Fruit fly (Drosophila melanogaster) whole organism, embryonic: Measurements from ENCODE around the gene ebi.

Experiments used
- B-H1 ChIP-seq: fragments of 200-800 bp; sonication (Bioruptor generic); IDR thresholded peaks from 3 replicates; pipeline ENCODE4 v1.3.6; 2022; ENCODE audit warnings: missing biosample characterization, missing genetic modification characterization
- CG11398 ChIP-seq: fragments of 200-800 bp; sonication (Bioruptor generic); optimal IDR thresholded peaks from 2 replicates; lab custom pipeline; 2016; ENCODE audit warnings: missing biosample characterization, missing genetic modification characterization
- CG12104 ChIP-seq: fragments of 200-800 bp; sonication (Bioruptor generic); optimal IDR thresholded peaks from 3 replicates; lab custom pipeline; 2016; ENCODE audit warnings: missing biosample characterization, missing genetic modification characterization
- CG13894 ChIP-seq: fragments of 200-800 bp; sonication (Bioruptor generic); optimal IDR thresholded peaks from 3 replicates; lab custom pipeline; 2018; ENCODE audit warnings: missing biosample characterization, mild to moderate bottlenecking, missing genetic modification characterization, moderate library complexity
- CG14710 ChIP-seq: fragments of 200-800 bp; sonication (Bioruptor generic); optimal IDR thresholded peaks from 3 replicates; lab custom pipeline; 2019; ENCODE audit warnings: missing biosample characterization, mild to moderate bottlenecking, missing genetic modification characterization, moderate library complexity
- CG16779 ChIP-seq: fragments of 200-800 bp; sonication (Bioruptor generic); IDR thresholded peaks from 2 replicates; pipeline ENCODE4 v1.3.6; 2022; ENCODE audit warnings: missing biosample characterization, missing genetic modification characterization
- CG18262 ChIP-seq: fragments of 200-800 bp; optimal IDR thresholded peaks from 3 replicates; lab custom pipeline; 2019; ENCODE audit warnings: missing biosample characterization, mild to moderate bottlenecking, missing genetic modification characterization, moderate library complexity
- CG18599 ChIP-seq: fragments of 200-800 bp; sonication (Bioruptor generic); optimal IDR thresholded peaks from 3 replicates; lab custom pipeline; 2017; ENCODE audit warnings: missing biosample characterization, missing genetic modification characterization, mild to moderate bottlenecking, moderate library complexity, missing genetic modification reagents
- CG31388 ChIP-seq: fragments of 200-800 bp; sonication (Bioruptor generic); optimal IDR thresholded peaks from 2 replicates; lab custom pipeline; 2016; ENCODE audit warnings: missing biosample characterization, missing genetic modification characterization
- CG3163 ChIP-seq: fragments of 200-800 bp; sonication (Bioruptor generic); optimal IDR thresholded peaks from 3 replicates; lab custom pipeline; 2016; ENCODE audit warnings: missing biosample characterization, missing genetic modification characterization
- CG34376 ChIP-seq: fragments of 200-800 bp; sonication (Bioruptor generic); optimal IDR thresholded peaks from 2 replicates; lab custom pipeline; 2018; ENCODE audit warnings: missing biosample characterization, mild to moderate bottlenecking, missing genetic modification characterization
- CG34422 ChIP-seq: fragments of 200-800 bp; sonication (Bioruptor generic); IDR thresholded peaks from 3 replicates; pipeline ENCODE4 v1.3.6; 2022; ENCODE audit warnings: missing biosample characterization, missing genetic modification characterization
- CG3838 ChIP-seq: fragments of 200-800 bp; sonication (Bioruptor generic); optimal IDR thresholded peaks from 3 replicates; lab custom pipeline; 2016; ENCODE audit warnings: missing biosample characterization, missing genetic modification characterization
- CG3995 ChIP-seq: fragments of 200-800 bp; sonication (Bioruptor generic); optimal IDR thresholded peaks from 3 replicates; lab custom pipeline; 2016; ENCODE audit warnings: missing biosample characterization, missing genetic modification characterization
- CG43689 ChIP-seq: fragments of 200-800 bp; sonication (Bioruptor generic); IDR thresholded peaks from 2 replicates; pipeline ENCODE4 v1.3.6; 2022; ENCODE audit warnings: missing biosample characterization, missing genetic modification characterization
- CG4424 ChIP-seq: fragments of 200-800 bp; sonication (Bioruptor generic); optimal IDR thresholded peaks from 3 replicates; lab custom pipeline; 2016; ENCODE audit warnings: missing biosample characterization, missing genetic modification characterization
- CG4730 ChIP-seq: fragments of 200-800 bp; sonication (Bioruptor generic); IDR thresholded peaks from 2 replicates; pipeline ENCODE4 v1.3.6; 2022; ENCODE audit warnings: missing biosample characterization, missing genetic modification characterization
- CG5180 ChIP-seq: fragments of 200-800 bp; sonication (Bioruptor generic); optimal IDR thresholded peaks from 3 replicates; lab custom pipeline; 2017; ENCODE audit warnings: missing biosample characterization, missing genetic modification characterization, mild to moderate bottlenecking, moderate library complexity, missing genetic modification reagents
- CG6272 ChIP-seq: fragments of 200-800 bp; sonication (Bioruptor generic); IDR thresholded peaks from 2 replicates; pipeline ENCODE4 v1.3.6; 2022; ENCODE audit warnings: missing biosample characterization, missing genetic modification characterization
- CG9932 ChIP-seq: fragments of 200-800 bp; sonication (Bioruptor generic); IDR thresholded peaks from 2 replicates; pipeline ENCODE4 v1.3.6; 2022; ENCODE audit warnings: missing biosample characterization, missing genetic modification characterization
- CHES-1-like ChIP-seq: fragments of 200-800 bp; sonication (Bioruptor generic); optimal IDR thresholded peaks from 2 replicates; lab custom pipeline; 2016; ENCODE audit warnings: missing biosample characterization, missing genetic modification characterization
- CoRest ChIP-seq: fragments of 200-800 bp; sonication (Bioruptor generic); optimal IDR thresholded peaks from 3 replicates; lab custom pipeline; 2018; ENCODE audit warnings: missing biosample characterization, mild to moderate bottlenecking, missing genetic modification characterization, moderate library complexity
- Deaf1 ChIP-seq: fragments of 200-800 bp; optimal IDR thresholded peaks from 3 replicates; lab custom pipeline; 2019; ENCODE audit warnings: missing biosample characterization, mild to moderate bottlenecking, missing genetic modification characterization, moderate library complexity
- Drgx ChIP-seq: fragments of 200-800 bp; sonication (Bioruptor generic); IDR thresholded peaks from 2 replicates; pipeline ENCODE4 v1.3.6; 2022; ENCODE audit warnings: missing biosample characterization, missing genetic modification characterization
- Elba2 ChIP-seq: fragments of 200-800 bp; sonication (Bioruptor generic); optimal IDR thresholded peaks from 3 replicates; lab custom pipeline; 2016; ENCODE audit warnings: missing biosample characterization, missing genetic modification characterization
- H15 ChIP-seq: fragments of 200-800 bp; sonication (Bioruptor generic); IDR thresholded peaks from 3 replicates; pipeline ENCODE4 v1.3.6; 2022; ENCODE audit warnings: missing biosample characterization, missing genetic modification characterization
- Hmr ChIP-seq: fragments of 200-800 bp; sonication (Bioruptor generic); optimal IDR thresholded peaks from 3 replicates; lab custom pipeline; 2017; ENCODE audit warnings: mild to moderate bottlenecking, missing biosample characterization, missing genetic modification reagents, missing genetic modification characterization
- Mes4 ChIP-seq: fragments of 200-800 bp; sonication (Bioruptor generic); optimal IDR thresholded peaks from 2 replicates; lab custom pipeline; 2016; ENCODE audit warnings: missing biosample characterization, missing genetic modification characterization
- Ravus ChIP-seq: fragments of 200-800 bp; sonication (Bioruptor generic); IDR thresholded peaks from 2 replicates; pipeline ENCODE4 v1.3.6; 2022; ENCODE audit warnings: missing biosample characterization, missing genetic modification characterization
- Spps ChIP-seq: fragments of 200-800 bp; sonication (Bioruptor generic); optimal IDR thresholded peaks from 2 replicates; lab custom pipeline; 2018; ENCODE audit warnings: missing biosample characterization, mild to moderate bottlenecking, missing genetic modification characterization
- ap ChIP-seq: fragments of 200-800 bp; sonication (Bioruptor generic); IDR thresholded peaks from 2 replicates; pipeline ENCODE4 v1.3.6; 2022; ENCODE audit warnings: missing biosample characterization, missing genetic modification characterization
- ash1 ChIP-seq: fragments of 200-800 bp; sonication (Bioruptor generic); optimal IDR thresholded peaks from 2 replicates; lab custom pipeline; 2018; ENCODE audit warnings: missing biosample characterization, mild to moderate bottlenecking, missing genetic modification characterization
- bcd ChIP-seq: fragments of 200-800 bp; sonication (Bioruptor generic); optimal IDR thresholded peaks from 2 replicates; lab custom pipeline; 2017; ENCODE audit warnings: missing biosample characterization, mild to moderate bottlenecking, missing genetic modification characterization
- bigmax ChIP-seq: fragments of 200-800 bp; sonication (Bioruptor generic); optimal IDR thresholded peaks from 2 replicates; lab custom pipeline; 2018; ENCODE audit warnings: missing biosample characterization, mild to moderate bottlenecking, missing genetic modification characterization
- bsh ChIP-seq, 2 experiments: fragments of 200-800 bp; sonication (Bioruptor generic); optimal IDR thresholded peaks; 2 replicates each; lab custom pipeline; 2017 to 2018; ENCODE audit warnings: mild to moderate bottlenecking in 2 of 2, missing biosample characterization in 2 of 2, missing genetic modification characterization in 2 of 2, moderate library complexity in 1 of 2
- cas ChIP-seq: fragments of 200-800 bp; sonication (Bioruptor generic); IDR thresholded peaks from 2 replicates; pipeline ENCODE4 v1.3.6; 2022; ENCODE audit warnings: missing biosample characterization, missing genetic modification characterization
- chif ChIP-seq, 2 experiments: fragments of 200-800 bp; sonication (Bioruptor generic); optimal IDR thresholded peaks; 3 replicates each; lab custom pipeline; 2016; ENCODE audit warnings: missing biosample characterization in 2 of 2, missing genetic modification characterization in 2 of 2
- disco-r ChIP-seq: fragments of 200-800 bp; sonication (Bioruptor generic); optimal IDR thresholded peaks from 2 replicates; lab custom pipeline; 2016; ENCODE audit warnings: missing biosample characterization, missing genetic modification characterization
- dmrt11E ChIP-seq: fragments of 200-800 bp; sonication (Bioruptor generic); optimal IDR thresholded peaks from 3 replicates; lab custom pipeline; 2018; ENCODE audit warnings: missing biosample characterization, mild to moderate bottlenecking, missing genetic modification characterization, moderate library complexity
- dpn ChIP-seq, 2 experiments: fragments of 200-800 bp; sonication (Bioruptor generic); optimal IDR thresholded peaks; 3 replicates each; lab custom pipeline; 2016; ENCODE audit warnings: missing biosample characterization in 2 of 2, missing genetic modification characterization in 2 of 2
- en ChIP-seq: fragments of 200-800 bp; sonication (Bioruptor generic); optimal IDR thresholded peaks from 2 replicates; lab custom pipeline; 2016; ENCODE audit warnings: missing biosample characterization, missing genetic modification characterization
- kah ChIP-seq: fragments of 200-800 bp; sonication (Bioruptor generic); optimal IDR thresholded peaks from 2 replicates; lab custom pipeline; 2018; ENCODE audit warnings: missing biosample characterization, mild to moderate bottlenecking, missing genetic modification characterization
- lab ChIP-seq: fragments of 200-800 bp; sonication (Bioruptor generic); optimal IDR thresholded peaks from 3 replicates; lab custom pipeline; 2017; ENCODE audit warnings: missing biosample characterization, missing genetic modification characterization, mild to moderate bottlenecking, moderate library complexity, missing genetic modification reagents
- mld ChIP-seq: fragments of 200-800 bp; sonication (Bioruptor generic); IDR thresholded peaks from 3 replicates; pipeline ENCODE4 v1.3.6; 2022; ENCODE audit warnings: missing biosample characterization, missing genetic modification characterization; ENCODE audit not compliant: partially characterized antibody
- pita ChIP-seq: fragments of 200-800 bp; sonication (Bioruptor generic); optimal IDR thresholded peaks from 2 replicates; lab custom pipeline; 2017; ENCODE audit warnings: missing biosample characterization, mild to moderate bottlenecking, missing genetic modification characterization
- slp2 ChIP-seq: fragments of 200-800 bp; sonication (Bioruptor generic); optimal IDR thresholded peaks from 2 replicates; lab custom pipeline; 2016; ENCODE audit warnings: missing biosample characterization, missing genetic modification characterization
- sna ChIP-seq: fragments of 200-800 bp; sonication (Bioruptor generic); IDR thresholded peaks from 2 replicates; pipeline ENCODE4 v1.3.6; 2022; ENCODE audit warnings: missing biosample characterization, missing genetic modification characterization; ENCODE audit not compliant: partially characterized antibody
- sqz ChIP-seq: fragments of 200-800 bp; sonication (Bioruptor generic); optimal IDR thresholded peaks from 3 replicates; lab custom pipeline; 2018; ENCODE audit warnings: missing biosample characterization, mild to moderate bottlenecking, missing genetic modification characterization
- toy ChIP-seq: fragments of 200-800 bp; sonication (Bioruptor generic); IDR thresholded peaks from 2 replicates; pipeline ENCODE4 v1.3.6; 2022; ENCODE audit warnings: missing biosample characterization, missing genetic modification characterization

ebi gene

dm6 chr2L:429680-430484 lies 15.0 kb downstream of the ebi start (continued):
- peak; percentile 36 for TF ChIP-seq Hmr
- TF ChIP-seq en (GFP tag; lab: Kevin White, UChicago), result no peak
- peak; percentile 51 for TF ChIP-seq bcd (GFP tag; lab: Kevin White, UChicago)
- peak; percentile 27 for TF ChIP-seq CG18599 (GFP tag; lab: Kevin White, UChicago)
- TF ChIP-seq B-H1, result no peak
- peak; percentile 71 to 73 for TF ChIP-seq bsh (GFP tag; optimal IDR thresholded peaks at IDR 0.05; lab: Kevin White, UChicago)
- TF ChIP-seq mld, result no peak
- TF ChIP-seq kah (GFP tag; lab: Kevin White, UChicago), result no peak
- TF ChIP-seq CoRest (tag; lab: Kevin White, UChicago), result peak; percentile 42
- TF ChIP-seq CG11398 (GFP tag; lab: Kevin White, UChicago), result peak; percentile 63
- TF ChIP-seq dpn (GFP tag; optimal IDR thresholded peaks at IDR 0.05; lab: Kevin White, UChicago), result peak; percentile 23 to 50
- TF ChIP-seq CG4730, result peak; percentile 35; the same call in 1 of the 2 replicates
- no peak for TF ChIP-seq disco-r
- TF ChIP-seq CG43689 (GFP tag; lab: Robert Waterston, UW), result no peak
- TF ChIP-seq CG14710 (tag; lab: Kevin White, UChicago), result peak; percentile 48
- TF ChIP-seq CG34422 (GFP tag; lab: Robert Waterston, UW), result 0 out of 3 replicates have a peak, but pooled peaks have one; percentile 24
- no peak for TF ChIP-seq toy (GFP tag; lab: Robert Waterston, UW)
- 0 out of 2 replicates have a peak, but pooled peaks have one; percentile 49 for TF ChIP-seq CG6272
- peak; percentile 41 for TF ChIP-seq CG13894 (tag; lab: Kevin White, UChicago)
- TF ChIP-seq sqz (GFP tag; lab: Kevin White, UChicago), result peak; percentile 50
- 0 out of 3 replicates have a peak, but pooled peaks have one; percentile 31 for TF ChIP-seq H15 (GFP tag; lab: Robert Waterston, UW)
- TF ChIP-seq Spps (tag; lab: Kevin White, UChicago), result peak; percentile 39
- no peak for TF ChIP-seq CG31388 (GFP tag; lab: Kevin White, UChicago)
- no peak for TF ChIP-seq CG3838 (GFP tag; lab: Kevin White, UChicago)
- TF ChIP-seq CG3163 (GFP tag; lab: Kevin White, UChicago), result no peak
- TF ChIP-seq Elba2 (GFP tag; lab: Kevin White, UChicago), result no peak
- no peak for TF ChIP-seq ap (GFP tag; lab: Robert Waterston, UW)
- no peak for TF ChIP-seq Ravus
- peak; percentile 65 for TF ChIP-seq dmrt11E (tag; lab: Kevin White, UChicago)
- no peak for TF ChIP-seq CG34376 (GFP tag; lab: Kevin White, UChicago)
- TF ChIP-seq ash1 (GFP tag; lab: Kevin White, UChicago), result no peak
- TF ChIP-seq slp2 (GFP tag; lab: Kevin White, UChicago), result peak; percentile 20
- no peak for TF ChIP-seq CG16779 (GFP tag; lab: Robert Waterston, UW)
- TF ChIP-seq CG5180 (GFP tag; lab: Kevin White, UChicago), result no peak
- no peak for TF ChIP-seq CG3995 (GFP tag; lab: Kevin White, UChicago)
- peak; percentile 35 for TF ChIP-seq CHES-1-like
- no peak for TF ChIP-seq pita
- TF ChIP-seq CG12104, result no peak
- TF ChIP-seq Mes4 (GFP tag; lab: Kevin White, UChicago), result no peak
- TF ChIP-seq lab, result peak; percentile 66
- TF ChIP-seq cas (GFP tag; lab: Robert Waterston, UW), result no peak
- TF ChIP-seq sna (GFP tag; lab: Robert Waterston, UW), result no peak
- TF ChIP-seq chif (GFP tag; optimal IDR thresholded peaks at IDR 0.05; lab: Kevin White, UChicago), result peak; percentile 44 to 45
- TF ChIP-seq bigmax (GFP tag; lab: Kevin White, UChicago), result no peak
- TF ChIP-seq CG9932 (GFP tag; lab: Robert Waterston, UW), result peak; percentile 61
- peak; percentile 38 for TF ChIP-seq CG4424 (GFP tag; lab: Kevin White, UChicago)
- TF ChIP-seq CG18262, result peak; percentile 73
- TF ChIP-seq Drgx (GFP tag; lab: Robert Waterston, UW), result peak; percentile 58
- TF ChIP-seq Deaf1, result no peak
